Worm (Caenorhabditis elegans) whole organism, midembryonic: ENCODE data around the gene fat-7.

ENCODE experiments used
- flt-1 ChIP-seq: fragments of 200-800 bp; sonication (Bioruptor generic); IDR thresholded peaks from 2 replicates; pipeline ENCODE4 v1.3.6; 2022; ENCODE audit warnings: missing genetic modification characterization, missing compliant biosample characterization
- med-1 ChIP-seq: sonication (generic microtip); optimal IDR thresholded peaks from 2 replicates; lab custom pipeline; 2017; ENCODE audit warnings: missing genetic modification characterization, mild to moderate bottlenecking, missing compliant biosample characterization, antibody characterized with exemption, missing genetic modification reagents; ENCODE audit not compliant: insufficient read depth
- ref-1 ChIP-seq: fragments of 200-800 bp; sonication (Bioruptor generic); conservative IDR thresholded peaks from 2 replicates; pipeline ENCODE4 v1.3.6; 2022; ENCODE audit warnings: missing genetic modification reagents, missing genetic modification characterization, missing compliant biosample characterization
- tab-1 ChIP-seq: fragments of 200-800 bp; sonication (Bioruptor generic); IDR thresholded peaks from 2 replicates; pipeline ENCODE4 v1.3.6; 2022; ENCODE audit warnings: missing genetic modification characterization, missing compliant biosample characterization
- ztf-23 ChIP-seq: fragments of 200-800 bp; sonication (Bioruptor generic); IDR thresholded peaks from 2 replicates; pipeline ENCODE4 v1.3.6; 2022; ENCODE audit warnings: missing genetic modification reagents, missing genetic modification characterization, missing compliant biosample characterization

ce11 chrV:7129460-7129859 is 23.5 kb downstream of the fat-7 start, which contains the start of gene T01C4.8:
- TF ChIP-seq flt-1 (GFP tag; lab: Robert Waterston, UW) (no peak), med-1 (GFP tag; lab: Kevin White, UChicago) (no peak), ztf-23 (GFP tag; lab: Robert Waterston, UW) (no peak), tab-1 (GFP tag; lab: Robert Waterston, UW) (no peak), ref-1 (GFP tag; lab: Robert Waterston, UW) (no peak)
